Worm (Caenorhabditis elegans) whole organism, early embryonic: ENCODE measurements around the gene rap-3.

Experiments used
- B0310.2 ChIP-seq: sonication (generic microtip); optimal IDR thresholded peaks from 2 replicates; lab custom pipeline; 2016; ENCODE audit warnings: mild to moderate bottlenecking, missing genetic modification characterization, missing compliant biosample characterization
- ama-1 ChIP-seq: fragments of 150-350 bp; optimal IDR thresholded peaks from 2 replicates; lab custom pipeline; 2014
- ceh-13 ChIP-seq: fragments of 200-800 bp; sonication (Bioruptor generic); optimal IDR thresholded peaks from 2 replicates; lab custom pipeline; 2018; ENCODE audit warnings: mild to moderate bottlenecking, missing genetic modification characterization, missing compliant biosample characterization
- ets-7 ChIP-seq: sonication (generic microtip); optimal IDR thresholded peaks from 2 replicates; lab custom pipeline; 2016; ENCODE audit warnings: missing genotype, missing genetic modification characterization, missing compliant biosample characterization
- flt-1 ChIP-seq: fragments of 200-800 bp; sonication (Bioruptor generic); IDR thresholded peaks from 2 replicates; pipeline ENCODE4 v1.3.6; 2022; ENCODE audit warnings: missing genetic modification characterization, missing compliant biosample characterization
- hmg-4 ChIP-seq: fragments of 200-800 bp; sonication (Bioruptor generic); optimal IDR thresholded peaks from 2 replicates; lab custom pipeline; 2018; ENCODE audit warnings: mild to moderate bottlenecking, missing genetic modification characterization, missing compliant biosample characterization
- hnd-1 ChIP-seq: sonication (generic microtip); optimal IDR thresholded peaks from 2 replicates; lab custom pipeline; 2016; ENCODE audit warnings: missing genetic modification characterization, missing compliant biosample characterization
- pes-1 ChIP-seq: fragments of 200-800 bp; sonication (Bioruptor generic); IDR thresholded peaks from 2 replicates; pipeline ENCODE4 v1.3.6; 2022; ENCODE audit warnings: missing genetic modification reagents, missing genetic modification characterization, missing compliant biosample characterization
- scrt-1 ChIP-seq: fragments of 200-800 bp; sonication (Bioruptor generic); IDR thresholded peaks from 2 replicates; pipeline ENCODE4 v1.3.6; 2022; ENCODE audit warnings: missing genetic modification characterization, missing compliant biosample characterization
- tbx-11 ChIP-seq: fragments of 200-800 bp; sonication (Bioruptor generic); IDR thresholded peaks from 2 replicates; pipeline ENCODE4 v1.3.6; 2022; ENCODE audit warnings: missing genetic modification characterization, missing compliant biosample characterization
- tbx-37 ChIP-seq: fragments of 200-800 bp; sonication (Bioruptor generic); conservative IDR thresholded peaks from 2 replicates; pipeline ENCODE4 v1.3.6; 2022; ENCODE audit warnings: missing genetic modification reagents, missing genetic modification characterization, missing compliant biosample characterization

ce11 chrIV:11148788-11149366 is 28.2 kb upstream of the rap-3 start:
- no peak for TF ChIP-seq ceh-13 (GFP tag; lab: Kevin White, UChicago)
- TF ChIP-seq tbx-11 (GFP tag; lab: Robert Waterston, UW), result no peak
- TF ChIP-seq pes-1 (GFP tag; lab: Robert Waterston, UW), result no peak
- TF ChIP-seq ets-7, result no peak
- TF ChIP-seq ama-1 (lab: Kevin White, UChicago), result no peak
- peak; percentile 31 for TF ChIP-seq hmg-4 (GFP tag; lab: Kevin White, UChicago)
- no peak for TF ChIP-seq scrt-1
- no peak for TF ChIP-seq hnd-1 (tag; lab: Kevin White, UChicago)
- no peak for TF ChIP-seq tbx-37 (GFP tag; lab: Robert Waterston, UW)
- no peak for TF ChIP-seq flt-1 (GFP tag; lab: Robert Waterston, UW)
- no peak for TF ChIP-seq B0310.2 (tag; lab: Kevin White, UChicago)
